Fruit fly (Drosophila melanogaster) whole organism, adult: ENCODE results near the gene CG31693.

Experiments used
- CG11617 ChIP-seq: fragments of 200-800 bp; sonication (Bioruptor generic); optimal IDR thresholded peaks from 2 replicates; lab custom pipeline; 2017; ENCODE audit warnings: mild to moderate bottlenecking, missing biosample characterization, missing genetic modification reagents, missing genetic modification characterization
- CG14711 ChIP-seq: fragments of 200-800 bp; sonication (Bioruptor generic); optimal IDR thresholded peaks from 2 replicates; lab custom pipeline; 2018; ENCODE audit warnings: missing biosample characterization, mild to moderate bottlenecking, missing genetic modification characterization, moderate library complexity
- CG1620 ChIP-seq: fragments of 200-800 bp; sonication (Bioruptor generic); optimal IDR thresholded peaks from 2 replicates; lab custom pipeline; 2016; ENCODE audit warnings: missing biosample characterization, missing genetic modification characterization
- CG5204 ChIP-seq: fragments of 200-800 bp; sonication (Bioruptor generic); optimal IDR thresholded peaks from 2 replicates; lab custom pipeline; 2016; ENCODE audit warnings: missing biosample characterization, missing genetic modification characterization
- CG7101 ChIP-seq: fragments of 200-800 bp; sonication (Bioruptor generic); optimal IDR thresholded peaks from 2 replicates; lab custom pipeline; 2018; ENCODE audit warnings: missing biosample characterization, mild to moderate bottlenecking, missing genetic modification characterization, moderate library complexity
- cic ChIP-seq: fragments of 200-800 bp; sonication (Bioruptor generic); optimal IDR thresholded peaks from 2 replicates; lab custom pipeline; 2017; ENCODE audit warnings: missing biosample characterization, mild to moderate bottlenecking, missing genetic modification characterization, moderate library complexity

DNA sequence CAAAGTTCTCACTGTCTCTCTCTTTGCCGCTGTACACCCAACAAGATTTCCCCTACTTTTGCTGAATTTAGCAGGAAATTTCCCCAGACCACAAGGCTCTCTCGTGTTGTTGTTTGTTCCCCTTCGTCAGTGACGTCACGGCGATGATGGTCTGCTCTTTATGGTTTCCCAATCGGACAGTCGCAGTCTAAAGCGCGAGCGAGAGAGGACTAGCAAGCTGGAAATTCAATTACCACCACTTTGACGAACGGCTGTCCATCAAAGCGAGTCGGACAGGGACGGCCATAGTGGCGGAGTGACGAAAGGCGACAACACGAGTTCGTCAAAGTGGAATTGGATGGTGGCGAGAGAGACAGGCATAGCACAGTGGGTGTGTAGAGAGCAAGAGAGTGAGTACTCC, 9.4 kb downstream of the CG31693 start:
- TF ChIP-seq CG5204 (GFP tag; lab: Kevin White, UChicago) (no peak), cic (GFP tag; lab: Kevin White, UChicago) (no peak), CG7101 (no peak), CG14711 (tag; lab: Kevin White, UChicago) (no peak), CG1620 (no peak), CG11617 (no peak)
